Worm (Caenorhabditis elegans) whole organism, L2 larva: ENCODE data around the gene Y32F6B.1.

Experiments used
- C34F6.9 ChIP-seq: fragments of 150-350 bp; optimal IDR thresholded peaks from 2 replicates; lab custom pipeline; 2014; ENCODE audit warnings: missing biosample characterization, missing genetic modification characterization
- F13H6.1 ChIP-seq: sonication (generic microtip); optimal IDR thresholded peaks from 2 replicates; lab custom pipeline; 2016; ENCODE audit warnings: missing genetic modification characterization, missing compliant biosample characterization
- Y55F3AM.14 ChIP-seq: fragments of 200-800 bp; sonication (Bioruptor generic); optimal IDR thresholded peaks from 2 replicates; lab custom pipeline; 2018; ENCODE audit warnings: mild to moderate bottlenecking, missing genetic modification characterization, missing compliant biosample characterization
- ZK546.5 ChIP-seq: sonication (generic microtip); optimal IDR thresholded peaks from 2 replicates; lab custom pipeline; 2017; ENCODE audit warnings: missing biosample characterization, missing genetic modification characterization
- aly-2 ChIP-seq: fragments of 150-350 bp; optimal IDR thresholded peaks from 2 replicates; lab custom pipeline; 2014; ENCODE audit warnings: missing biosample characterization, missing genetic modification characterization
- ama-1 ChIP-seq: fragments of 150-350 bp; optimal IDR thresholded peaks from 2 replicates; lab custom pipeline; 2018; ENCODE audit warnings: inconsistent platforms
- ceh-16 ChIP-seq: fragments of 150-350 bp; optimal IDR thresholded peaks from 2 replicates; lab custom pipeline; 2014; ENCODE audit warnings: missing biosample characterization, missing genetic modification characterization
- ceh-82 ChIP-seq: fragments of 150-350 bp; optimal IDR thresholded peaks from 2 replicates; lab custom pipeline; 2014; ENCODE audit warnings: missing biosample characterization, missing genetic modification characterization
- crh-2 ChIP-seq: sonication (generic microtip); optimal IDR thresholded peaks from 2 replicates; lab custom pipeline; 2017; ENCODE audit warnings: missing biosample characterization, missing genetic modification characterization
- dmd-4 ChIP-seq: sonication (generic microtip); optimal IDR thresholded peaks from 2 replicates; lab custom pipeline; 2017; ENCODE audit warnings: missing biosample characterization, missing genetic modification characterization
- egl-27 ChIP-seq: sonication (generic microtip); optimal IDR thresholded peaks from 3 replicates; lab custom pipeline; 2017; ENCODE audit warnings: missing biosample characterization, missing genetic modification reagents, missing genetic modification characterization
- elt-1 ChIP-seq: fragments of 150-350 bp; optimal IDR thresholded peaks from 2 replicates; lab custom pipeline; 2014; ENCODE audit warnings: missing biosample characterization, missing genetic modification characterization
- fos-1 ChIP-seq: fragments of 150-350 bp; optimal IDR thresholded peaks from 2 replicates; lab custom pipeline; 2014; ENCODE audit warnings: missing biosample characterization, missing genetic modification characterization
- gmeb-1 ChIP-seq: fragments of 150-350 bp; optimal IDR thresholded peaks from 2 replicates; lab custom pipeline; 2014; ENCODE audit warnings: missing biosample characterization, missing genetic modification characterization
- lin-11 ChIP-seq: fragments of 150-350 bp; sonication (generic microtip); optimal IDR thresholded peaks from 2 replicates; lab custom pipeline; 2014; ENCODE audit warnings: missing biosample characterization, missing genetic modification characterization, inconsistent platforms, mixed read lengths
- lin-13 ChIP-seq: fragments of 150-350 bp; optimal IDR thresholded peaks from 2 replicates; lab custom pipeline; 2014; ENCODE audit warnings: missing biosample characterization, missing genetic modification reagents, missing genetic modification characterization
- lsy-2 ChIP-seq, 2 experiments: fragments of 150-350 bp in 1 of 2; sonication (generic microtip) in 1 of 2; optimal IDR thresholded peaks; 2 replicates each; lab custom pipeline; 2014 to 2017; ENCODE audit warnings: missing biosample characterization in 2 of 2, missing genetic modification characterization in 2 of 2
- mab-5 ChIP-seq: fragments of 150-350 bp; optimal IDR thresholded peaks from 2 replicates; lab custom pipeline; 2014; ENCODE audit warnings: missing biosample characterization, missing genetic modification characterization
- mbf-1 ChIP-seq: sonication (generic microtip); optimal IDR thresholded peaks from 2 replicates; lab custom pipeline; 2017; ENCODE audit warnings: missing biosample characterization, missing genetic modification characterization
- mdl-1 ChIP-seq, 2 experiments: fragments of 150-350 bp in 1 of 2; sonication (generic microtip) in 1 of 2; optimal IDR thresholded peaks; 2 replicates each; lab custom pipeline; 2017; ENCODE audit warnings: missing biosample characterization in 2 of 2, missing genetic modification characterization in 2 of 2
- nhr-11 ChIP-seq: fragments of 150-350 bp; optimal IDR thresholded peaks from 2 replicates; lab custom pipeline; 2014; ENCODE audit warnings: missing biosample characterization, missing genetic modification characterization
- nhr-12 ChIP-seq: fragments of 150-350 bp; optimal IDR thresholded peaks from 2 replicates; lab custom pipeline; 2014; ENCODE audit warnings: missing biosample characterization, missing genetic modification characterization
- nhr-129 ChIP-seq: fragments of 150-350 bp; optimal IDR thresholded peaks from 2 replicates; lab custom pipeline; 2014; ENCODE audit warnings: missing biosample characterization, missing genetic modification characterization
- nhr-21 ChIP-seq: fragments of 150-350 bp; optimal IDR thresholded peaks from 2 replicates; lab custom pipeline; 2014; ENCODE audit warnings: missing biosample characterization, missing genetic modification characterization
- nhr-23 ChIP-seq: fragments of 150-350 bp; optimal IDR thresholded peaks from 2 replicates; lab custom pipeline; 2014; ENCODE audit warnings: missing biosample characterization, missing genetic modification reagents, missing genetic modification characterization
- nhr-237 ChIP-seq: fragments of 150-350 bp; optimal IDR thresholded peaks from 2 replicates; lab custom pipeline; 2014; ENCODE audit warnings: missing biosample characterization, missing genetic modification characterization
- nhr-25 ChIP-seq: fragments of 150-350 bp; sonication (generic microtip); optimal IDR thresholded peaks from 3 replicates; lab custom pipeline; 2014; ENCODE audit warnings: missing biosample characterization, missing genetic modification characterization
- nhr-77 ChIP-seq: fragments of 150-350 bp; optimal IDR thresholded peaks from 2 replicates; lab custom pipeline; 2014; ENCODE audit warnings: missing biosample characterization, missing genetic modification characterization
- sem-4 ChIP-seq: fragments of 150-350 bp; optimal IDR thresholded peaks from 2 replicates; lab custom pipeline; 2014; ENCODE audit warnings: missing biosample characterization, missing genetic modification reagents, missing genetic modification characterization
- sma-9 ChIP-seq, 2 experiments: fragments of 150-350 bp in 1 of 2; sonication (generic microtip) in 1 of 2; optimal IDR thresholded peaks; 2 replicates each; lab custom pipeline; 2014 to 2016; ENCODE audit warnings: missing genetic modification characterization in 2 of 2, mild to moderate bottlenecking in 1 of 2, missing biosample characterization in 1 of 2, missing compliant biosample characterization in 1 of 2, missing genetic modification reagents in 1 of 2, moderate library complexity in 1 of 2
- snpc-4 ChIP-seq: fragments of 150-350 bp; optimal IDR thresholded peaks from 2 replicates; lab custom pipeline; 2014; ENCODE audit warnings: missing biosample characterization, missing genetic modification characterization
- unc-55 ChIP-seq: fragments of 150-350 bp; sonication (generic microtip); optimal IDR thresholded peaks from 3 replicates; lab custom pipeline; 2014; ENCODE audit warnings: missing biosample characterization, missing genetic modification reagents, missing genetic modification characterization
- unc-62 ChIP-seq: fragments of 150-350 bp; optimal IDR thresholded peaks from 2 replicates; lab custom pipeline; 2014; ENCODE audit warnings: missing biosample characterization, missing genetic modification reagents, missing genetic modification characterization
- ztf-1 ChIP-seq: fragments of 200-800 bp; sonication (Bioruptor generic); conservative IDR thresholded peaks from 2 replicates; pipeline ENCODE4 v1.3.6; 2022; ENCODE audit warnings: missing genetic modification characterization, missing compliant biosample characterization
- ztf-4 ChIP-seq: fragments of 150-350 bp; optimal IDR thresholded peaks from 2 replicates; lab custom pipeline; 2014; ENCODE audit warnings: missing biosample characterization, missing genetic modification characterization

Gene Y32F6B.1

ce11 chrV:10465478-10465877, 19.1 kb downstream of the Y32F6B.1 start:
- no peak for TF ChIP-seq mbf-1
- TF ChIP-seq C34F6.9 (tag; lab: Kevin White, UChicago) = peak; percentile 50
- no peak for TF ChIP-seq lin-13 (GFP tag; lab: Kevin White, UChicago)
- peak; percentile 13 for TF ChIP-seq crh-2 (tag; lab: Kevin White, UChicago)
- TF ChIP-seq sma-9 (GFP tag; optimal IDR thresholded peaks at IDR 0.05; lab: Kevin White, UChicago) = peak; percentile 61
- no peak for TF ChIP-seq sma-9 (tag; optimal IDR thresholded peaks at IDR 0.05; lab: Kevin White, UChicago)
- TF ChIP-seq ztf-4 (tag; lab: Kevin White, UChicago) = no peak
- TF ChIP-seq aly-2 (tag; lab: Kevin White, UChicago) = no peak
- no peak for TF ChIP-seq nhr-11 (tag; lab: Kevin White, UChicago)
- no peak for TF ChIP-seq egl-27 (tag; lab: Kevin White, UChicago)
- TF ChIP-seq nhr-21 (tag; lab: Kevin White, UChicago) = peak; percentile 29
- TF ChIP-seq lsy-2 (tag; optimal IDR thresholded peaks at IDR 0.05; lab: Kevin White, UChicago) = peak in 1 of 2 experiments; percentile 57

ce11 chrV:10464746-10465145, 19.8 kb downstream of the Y32F6B.1 start:
- TF ChIP-seq elt-1 (tag; lab: Kevin White, UChicago) (no peak), nhr-129 (tag; lab: Kevin White, UChicago) (peak; percentile 19), nhr-25 (tag; lab: Kevin White, UChicago) (peak; percentile 0), lin-11 (tag; lab: Kevin White, UChicago) (no peak), lsy-2 (tag; optimal IDR thresholded peaks at IDR 0.05; lab: Kevin White, UChicago) (peak in 1 of 2 experiments; percentile 41), crh-2 (tag; lab: Kevin White, UChicago) (peak; percentile 19), ceh-82 (tag; lab: Kevin White, UChicago) (no peak), C34F6.9 (tag; lab: Kevin White, UChicago) (peak; percentile 50)

- TF ChIP-seq lin-11 (tag; lab: Kevin White, UChicago) (no peak), unc-55 (GFP tag; lab: Kevin White, UChicago) (no peak), ceh-82 (tag; lab: Kevin White, UChicago) (no peak), ZK546.5 (tag; lab: Kevin White, UChicago) (no peak), lsy-2 (tag; optimal IDR thresholded peaks at IDR 0.05; lab: Kevin White, UChicago) (no peak), fos-1 (tag; lab: Kevin White, UChicago) (no peak), egl-27 (tag; lab: Kevin White, UChicago) (no peak), nhr-23 (tag; lab: Kevin White, UChicago) (no peak), mab-5 (tag; lab: Kevin White, UChicago) (no peak), nhr-237 (tag; lab: Kevin White, UChicago) (no peak), nhr-12 (tag; lab: Kevin White, UChicago) (no peak), snpc-4 (tag; lab: Kevin White, UChicago) (no peak), nhr-77 (tag; lab: Kevin White, UChicago) (no peak), ztf-1 (no peak), Y55F3AM.14 (GFP tag; lab: Kevin White, UChicago) (no peak)
These were observed 20.4 kb downstream of the Y32F6B.1 start for ce11 chrV:10464160-10464559.

- TF ChIP-seq mdl-1 (tag; optimal IDR thresholded peaks at IDR 0.05; lab: Kevin White, UChicago) (no peak), ama-1 (lab: Kevin White, UChicago) (no peak), sem-4 (tag; lab: Kevin White, UChicago) (no peak), nhr-11 (tag; lab: Kevin White, UChicago) (no peak), nhr-12 (tag; lab: Kevin White, UChicago) (no peak), ZK546.5 (tag; lab: Kevin White, UChicago) (no peak), ceh-82 (tag; lab: Kevin White, UChicago) (no peak), ztf-1 (no peak), dmd-4 (tag; lab: Kevin White, UChicago) (no peak), F13H6.1 (no peak), ztf-4 (tag; lab: Kevin White, UChicago) (no peak), nhr-237 (tag; lab: Kevin White, UChicago) (no peak), nhr-21 (tag; lab: Kevin White, UChicago) (no peak), mbf-1 (no peak), nhr-77 (tag; lab: Kevin White, UChicago) (no peak), ceh-16 (tag; lab: Kevin White, UChicago) (no peak), gmeb-1 (tag; lab: Kevin White, UChicago) (no peak), fos-1 (tag; lab: Kevin White, UChicago) (no peak), unc-62 (GFP tag; lab: Kevin White, UChicago) (no peak)
- TF ChIP-seq, all 48 proteins: peak for 0
These were observed 21.3 kb downstream of the Y32F6B.1 start, which contains the start of gene F22E12.3 for ce11 chrV:10463276-10463675. Gene F22E12.3 (minus strand): TSS chrV:10463376.
